Worm (Caenorhabditis elegans) whole organism, young adult: ENCODE measurements around the gene pho-10.
A peak's percentile ranks its signal among the peaks of the same experiment; 100 is the strongest.

ENCODE experiments used
- C06A6.2 ChIP-seq: fragments of 200-800 bp; sonication (Bioruptor generic); conservative IDR thresholded peaks from 2 replicates; pipeline ENCODE4 v1.3.6; 2022; ENCODE audit warnings: missing genetic modification characterization, missing compliant biosample characterization
- F10E7.11 ChIP-seq: sonication (generic microtip); optimal IDR thresholded peaks from 2 replicates; lab custom pipeline; 2017; ENCODE audit warnings: mild to moderate bottlenecking, missing genetic modification characterization, moderate library complexity, missing compliant biosample characterization
- F23B12.7 ChIP-seq: sonication (generic microtip); optimal IDR thresholded peaks from 2 replicates; lab custom pipeline; 2017; ENCODE audit warnings: missing genetic modification characterization, mild to moderate bottlenecking, missing compliant biosample characterization, antibody characterized with exemption, moderate library complexity; ENCODE audit not compliant: insufficient read depth
- F57A8.1 ChIP-seq: fragments of 200-800 bp; sonication (Bioruptor generic); optimal IDR thresholded peaks from 2 replicates; lab custom pipeline; 2018; ENCODE audit warnings: mild to moderate bottlenecking, missing genetic modification characterization, moderate library complexity, missing compliant biosample characterization
- K11D2.4 ChIP-seq: fragments of 200-800 bp; sonication (Bioruptor generic); IDR thresholded peaks from 2 replicates; pipeline ENCODE4 v1.3.6; 2022; ENCODE audit warnings: missing genetic modification reagents, missing genetic modification characterization, missing compliant biosample characterization
- K12H6.12 ChIP-seq: fragments of 200-800 bp; sonication (Bioruptor generic); optimal IDR thresholded peaks from 2 replicates; lab custom pipeline; 2018; ENCODE audit warnings: mild to moderate bottlenecking, missing genetic modification characterization, missing compliant biosample characterization
- Y53G8AR.9 ChIP-seq: fragments of 200-800 bp; sonication (Bioruptor generic); conservative IDR thresholded peaks from 2 replicates; pipeline ENCODE4 v1.3.6; 2022; ENCODE audit warnings: missing genetic modification reagents, missing genetic modification characterization, missing compliant biosample characterization
- Y56A3A.18 ChIP-seq: fragments of 200-800 bp; sonication (Bioruptor generic); IDR thresholded peaks from 2 replicates; pipeline ENCODE4 v1.3.6; 2022; ENCODE audit warnings: missing genetic modification reagents, missing genetic modification characterization, missing compliant biosample characterization
- ama-1 ChIP-seq, 3 experiments: fragments of 150-350 bp in 1 of 3; sonication (generic microtip) in 2 of 3; optimal IDR thresholded peaks; 2 replicates each; lab custom pipeline; 2014 to 2018; ENCODE audit warnings: missing biosample characterization in 2 of 3, missing genetic modification characterization in 2 of 3, missing genetic modification reagents in 2 of 3
- atf-7 ChIP-seq: sonication (generic microtip); optimal IDR thresholded peaks from 2 replicates; lab custom pipeline; 2017; ENCODE audit warnings: mild to moderate bottlenecking, missing genetic modification characterization, missing compliant biosample characterization
- attf-6 ChIP-seq: fragments of 200-800 bp; sonication (Bioruptor generic); IDR thresholded peaks from 2 replicates; pipeline ENCODE4 v1.3.6; 2022; ENCODE audit warnings: missing genetic modification reagents, missing genetic modification characterization, missing compliant biosample characterization
- ceh-27 ChIP-seq: fragments of 200-800 bp; sonication (Bioruptor generic); optimal IDR thresholded peaks from 2 replicates; lab custom pipeline; 2018; ENCODE audit warnings: mild to moderate bottlenecking, missing genetic modification characterization, moderate library complexity, missing compliant biosample characterization
- ceh-40 ChIP-seq: fragments of 200-800 bp; sonication (Bioruptor generic); IDR thresholded peaks from 2 replicates; pipeline ENCODE4 v1.3.6; 2022; ENCODE audit warnings: missing genetic modification characterization, missing compliant biosample characterization
- chd-7 ChIP-seq: sonication (generic microtip); optimal IDR thresholded peaks from 2 replicates; lab custom pipeline; 2016; ENCODE audit warnings: mild to moderate bottlenecking, missing genetic modification characterization, moderate library complexity, missing compliant biosample characterization
- dox-1 ChIP-seq: fragments of 200-800 bp; sonication (Bioruptor generic); IDR thresholded peaks from 2 replicates; pipeline ENCODE4 v1.3.6; 2022; ENCODE audit warnings: missing genetic modification reagents, missing genetic modification characterization, missing compliant biosample characterization
- efl-1 ChIP-seq: fragments of 150-350 bp; optimal IDR thresholded peaks from 2 replicates; lab custom pipeline; 2014; ENCODE audit warnings: missing biosample characterization, missing genetic modification reagents, missing genetic modification characterization
- egl-44 ChIP-seq: fragments of 200-800 bp; sonication (Bioruptor generic); IDR thresholded peaks from 2 replicates; pipeline ENCODE4 v1.3.6; 2022; ENCODE audit warnings: missing genetic modification reagents, missing genetic modification characterization, missing compliant biosample characterization
- ekl-4 ChIP-seq: fragments of 200-800 bp; sonication (Bioruptor generic); IDR thresholded peaks from 2 replicates; pipeline ENCODE4 v1.3.6; 2022; ENCODE audit warnings: missing genetic modification reagents, missing genetic modification characterization, missing compliant biosample characterization
- ets-4 ChIP-seq: fragments of 200-800 bp; sonication (Bioruptor generic); optimal IDR thresholded peaks from 2 replicates; lab custom pipeline; 2018; ENCODE audit warnings: mild to moderate bottlenecking, missing genetic modification characterization, missing compliant biosample characterization
- fkh-3 ChIP-seq: sonication (generic microtip); optimal IDR thresholded peaks from 2 replicates; lab custom pipeline; 2016; ENCODE audit warnings: mild to moderate bottlenecking, missing genetic modification characterization, missing compliant biosample characterization
- gei-17 ChIP-seq: fragments of 200-800 bp; sonication (Bioruptor generic); optimal IDR thresholded peaks from 2 replicates; lab custom pipeline; 2018; ENCODE audit warnings: mild to moderate bottlenecking, missing genetic modification characterization, missing compliant biosample characterization
- him-1 ChIP-seq: sonication (generic microtip); optimal IDR thresholded peaks from 2 replicates; lab custom pipeline; 2016; ENCODE audit warnings: missing genotype, missing genetic modification reagents, missing genetic modification characterization, missing compliant biosample characterization
- hlh-12 ChIP-seq: sonication (generic microtip); optimal IDR thresholded peaks from 2 replicates; lab custom pipeline; 2016; ENCODE audit warnings: missing genetic modification characterization, missing compliant biosample characterization
- hmg-1.2 ChIP-seq: fragments of 200-800 bp; sonication (Bioruptor generic); IDR thresholded peaks from 2 replicates; pipeline ENCODE4 v1.3.6; 2022; ENCODE audit warnings: missing genetic modification reagents, missing genetic modification characterization, missing compliant biosample characterization
- hsf-1 ChIP-seq: fragments of 200-800 bp; sonication (Bioruptor generic); IDR thresholded peaks from 2 replicates; pipeline ENCODE4 v1.3.6; 2022; ENCODE audit warnings: missing genetic modification reagents, missing genetic modification characterization, missing compliant biosample characterization
- let-607 ChIP-seq, 2 experiments: fragments of 200-800 bp in 1 of 2; sonication (Bioruptor generic) in 1 of 2; sonication (generic microtip) in 1 of 2; optimal IDR thresholded peaks; 2 replicates each; lab custom pipeline; 2016 to 2018; ENCODE audit warnings: mild to moderate bottlenecking in 2 of 2, missing compliant biosample characterization in 2 of 2, missing genetic modification characterization in 2 of 2, moderate library complexity in 2 of 2, missing genotype in 1 of 2
- lin-26 ChIP-seq: fragments of 200-800 bp; sonication (Bioruptor generic); IDR thresholded peaks from 2 replicates; pipeline ENCODE4 v1.3.6; 2022; ENCODE audit warnings: missing genetic modification reagents, missing genetic modification characterization, missing compliant biosample characterization
- lin-54 ChIP-seq: fragments of 200-800 bp; sonication (Bioruptor generic); optimal IDR thresholded peaks from 2 replicates; lab custom pipeline; 2018; ENCODE audit warnings: mild to moderate bottlenecking, missing genetic modification characterization, missing compliant biosample characterization
- lir-1 ChIP-seq: fragments of 200-800 bp; sonication (Bioruptor generic); conservative IDR thresholded peaks from 2 replicates; pipeline ENCODE4 v1.3.6; 2022; ENCODE audit warnings: missing genetic modification reagents, missing genetic modification characterization, missing compliant biosample characterization
- madf-10 ChIP-seq: sonication (generic microtip); optimal IDR thresholded peaks from 2 replicates; lab custom pipeline; 2016; ENCODE audit warnings: mild to moderate bottlenecking, missing genetic modification characterization, missing compliant biosample characterization
- madf-6 ChIP-seq: fragments of 200-800 bp; sonication (Bioruptor generic); IDR thresholded peaks from 2 replicates; pipeline ENCODE4 v1.3.6; 2022; ENCODE audit warnings: missing genetic modification reagents, missing genetic modification characterization, missing compliant biosample characterization
- nfyb-1 ChIP-seq: fragments of 200-800 bp; sonication (Bioruptor generic); IDR thresholded peaks from 2 replicates; pipeline ENCODE4 v1.3.6; 2022; ENCODE audit warnings: missing genetic modification reagents, missing genetic modification characterization, missing compliant biosample characterization
- nhr-80 ChIP-seq: sonication (generic microtip); optimal IDR thresholded peaks from 2 replicates; lab custom pipeline; 2016; ENCODE audit warnings: missing genetic modification characterization, missing compliant biosample characterization
- nhr-90 ChIP-seq: sonication (generic microtip); optimal IDR thresholded peaks from 2 replicates; lab custom pipeline; 2016; ENCODE audit warnings: missing genotype, mild to moderate bottlenecking, missing genetic modification characterization, missing compliant biosample characterization
- pha-4 ChIP-seq: fragments of 150-350 bp; sonication (generic microtip); optimal IDR thresholded peaks from 2 replicates; lab custom pipeline; 2014; ENCODE audit warnings: missing biosample characterization, missing genetic modification reagents, missing genetic modification characterization
- snpc-4 ChIP-seq, 5 experiments: fragments of 150-350 bp in 1 of 5; sonication (generic microtip) in 4 of 5; optimal IDR thresholded peaks; 2 replicates each; lab custom pipeline; 2014 to 2018; ENCODE audit warnings: missing genetic modification characterization in 5 of 5, missing biosample characterization in 3 of 5, antibody characterized with exemption in 2 of 5, mild to moderate bottlenecking in 2 of 5, missing compliant biosample characterization in 2 of 5, missing genotype in 2 of 5, moderate library complexity in 2 of 5, missing genetic modification reagents in 1 of 5
- tbp1 ChIP-seq: fragments of 200-800 bp; sonication (Bioruptor generic); optimal IDR thresholded peaks from 2 replicates; lab custom pipeline; 2018; ENCODE audit warnings: mild to moderate bottlenecking, missing genetic modification characterization, missing compliant biosample characterization
- unc-130 ChIP-seq: sonication (generic microtip); optimal IDR thresholded peaks from 2 replicates; lab custom pipeline; 2016; ENCODE audit warnings: missing genetic modification reagents, missing genetic modification characterization, missing compliant biosample characterization
- unc-62 ChIP-seq: fragments of 150-350 bp; optimal IDR thresholded peaks from 2 replicates; lab custom pipeline; 2014; ENCODE audit warnings: missing biosample characterization, missing genetic modification reagents, missing genetic modification characterization
- zfh-2 ChIP-seq: fragments of 200-800 bp; sonication (Bioruptor generic); conservative IDR thresholded peaks from 2 replicates; pipeline ENCODE4 v1.3.6; 2022; ENCODE audit warnings: missing genetic modification reagents, missing genetic modification characterization, missing compliant biosample characterization
- ztf-18 ChIP-seq: sonication (generic microtip); optimal IDR thresholded peaks from 2 replicates; lab custom pipeline; 2016; ENCODE audit warnings: missing genotype, mild to moderate bottlenecking, missing genetic modification characterization, missing compliant biosample characterization
- ztf-22 ChIP-seq: fragments of 200-800 bp; sonication (Bioruptor generic); optimal IDR thresholded peaks from 2 replicates; lab custom pipeline; 2018; ENCODE audit warnings: mild to moderate bottlenecking, missing genetic modification characterization, moderate library complexity, missing compliant biosample characterization
- ztf-25 ChIP-seq: fragments of 200-800 bp; sonication (Bioruptor generic); IDR thresholded peaks from 2 replicates; pipeline ENCODE4 v1.3.6; 2022; ENCODE audit warnings: missing genetic modification reagents, missing genetic modification characterization, missing compliant biosample characterization

Gene pho-10

DNA sequence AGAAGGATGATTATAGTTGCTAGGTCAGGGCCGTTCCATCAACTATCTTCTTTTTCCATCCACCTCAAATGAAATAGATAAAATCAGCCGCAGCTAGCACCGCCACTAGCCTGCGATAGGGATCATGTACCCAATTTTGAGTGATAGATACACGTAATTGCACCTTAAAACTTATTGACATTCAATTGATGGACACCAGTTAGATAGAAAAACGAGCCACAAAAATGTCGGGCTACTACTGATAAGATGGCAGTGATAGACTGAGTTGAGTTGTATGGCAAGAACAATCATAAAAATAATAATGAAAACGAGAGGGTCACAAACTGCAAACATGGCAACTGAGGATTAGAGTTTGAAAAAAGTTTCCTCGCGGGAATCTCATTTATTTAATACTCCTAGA is 28.5 kb downstream of the pho-10 start:
- TF ChIP-seq C06A6.2 (GFP tag; lab: Robert Waterston, UW) (no peak), tbp1 (GFP tag; lab: Kevin White, UChicago) (peak; percentile 4), nfyb-1 (peak; percentile 21; the same call in 1 of the 2 replicates), K11D2.4 (GFP tag; lab: Robert Waterston, UW) (no peak), lin-26 (GFP tag; lab: Robert Waterston, UW) (peak; percentile 68; the same call in 1 of the 2 replicates), nhr-80 (peak; percentile 97), nhr-90 (tag; lab: Kevin White, UChicago) (peak; percentile 6), let-607 (tag; optimal IDR thresholded peaks at IDR 0.05; lab: Kevin White, UChicago) (peak; percentile 96 to 97), atf-7 (peak; percentile 26), F57A8.1 (GFP tag; lab: Kevin White, UChicago) (no peak), ztf-22 (GFP tag; lab: Kevin White, UChicago) (peak; percentile 55), unc-62 (GFP tag; lab: Kevin White, UChicago) (peak; percentile 34), madf-10 (tag; lab: Kevin White, UChicago) (no peak), Y53G8AR.9 (GFP tag; lab: Robert Waterston, UW) (no peak), madf-6 (peak; percentile 33; the same call in 1 of the 2 replicates), ceh-27 (GFP tag; lab: Kevin White, UChicago) (no peak), ama-1 (optimal IDR thresholded peaks at IDR 0.05; lab: Kevin White, UChicago) (no peak), ama-1 (GFP tag; optimal IDR thresholded peaks at IDR 0.05; lab: Kevin White, UChicago) (no peak), hlh-12 (no peak), snpc-4 (GFP tag; optimal IDR thresholded peaks at IDR 0.05; lab: Kevin White, UChicago) (no peak), snpc-4 (tag; optimal IDR thresholded peaks at IDR 0.05; lab: Kevin White, UChicago) (peak in 1 of 4 experiments; percentile 29), dox-1 (peak; percentile 38; the same call in 1 of the 2 replicates), lin-54 (GFP tag; lab: Kevin White, UChicago) (peak; percentile 21), ekl-4 (GFP tag; lab: Robert Waterston, UW) (peak; percentile 13; the same call in 1 of the 2 replicates), chd-7 (no peak), egl-44 (GFP tag; lab: Robert Waterston, UW) (peak; percentile 15; the same call in 1 of the 2 replicates), gei-17 (GFP tag; lab: Kevin White, UChicago) (no peak), ets-4 (GFP tag; lab: Kevin White, UChicago) (peak; percentile 71)
- TF ChIP-seq, all 124 proteins: peak for 16

DNA sequence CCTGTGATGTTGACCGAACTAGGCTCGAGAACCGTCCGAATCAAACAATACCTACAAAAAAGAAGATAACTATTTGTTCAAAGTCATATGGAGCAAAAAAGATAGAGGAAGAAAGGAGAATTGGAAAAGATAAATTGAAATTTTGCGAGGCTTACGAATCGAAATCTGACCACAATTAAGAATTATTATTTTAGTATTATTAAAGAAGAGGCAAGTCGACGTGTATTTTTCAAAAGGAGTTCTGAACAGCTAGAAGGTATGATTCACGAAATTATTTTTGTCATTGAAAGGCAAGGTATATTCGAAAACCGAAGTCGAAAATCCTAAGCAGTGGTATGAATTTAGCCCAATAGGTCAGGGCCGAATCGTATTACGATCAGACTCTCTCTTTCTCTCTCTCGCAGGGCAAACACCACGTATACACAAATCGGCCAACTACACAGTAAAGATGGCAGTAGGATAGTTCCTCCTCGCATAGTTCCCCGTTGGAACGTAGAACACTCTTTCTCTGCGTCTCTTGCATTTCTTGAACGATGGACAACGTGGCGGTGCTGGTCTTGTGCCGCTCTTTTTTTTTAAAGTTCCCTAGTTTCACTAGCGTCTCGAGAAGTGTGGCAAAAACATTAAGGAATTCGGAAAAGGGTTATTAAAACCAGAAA is 29.2 kb downstream of the pho-10 start, which contains the start of gene vgln-1:
TSS of gene vgln-1 (minus strand) at position 51 of the 659 bp plus-strand sequence.
- TF ChIP-seq Y53G8AR.9 (GFP tag; lab: Robert Waterston, UW) (no peak), hsf-1 (GFP tag; lab: Robert Waterston, UW) (no peak), zfh-2 (no peak), fkh-3 (tag; lab: Kevin White, UChicago) (no peak), ama-1 (optimal IDR thresholded peaks at IDR 0.05; lab: Kevin White, UChicago) (no peak), ama-1 (GFP tag; optimal IDR thresholded peaks at IDR 0.05; lab: Kevin White, UChicago) (no peak), chd-7 (no peak), him-1 (no peak), lir-1 (GFP tag; lab: Robert Waterston, UW) (no peak), pha-4 (tag; lab: Kevin White, UChicago) (no peak), efl-1 (GFP tag; lab: Kevin White, UChicago) (no peak), hmg-1.2 (GFP tag; lab: Robert Waterston, UW) (peak; percentile 48; the same call in 1 of the 2 replicates), let-607 (tag; optimal IDR thresholded peaks at IDR 0.05; lab: Kevin White, UChicago) (peak in 1 of 2 experiments; percentile 7), ztf-18 (tag; lab: Kevin White, UChicago) (no peak), unc-130 (no peak), attf-6 (GFP tag; lab: Robert Waterston, UW) (no peak), dox-1 (no peak), K12H6.12 (tag; lab: Kevin White, UChicago) (no peak), egl-44 (GFP tag; lab: Robert Waterston, UW) (no peak), F10E7.11 (tag; lab: Kevin White, UChicago) (no peak), Y56A3A.18 (GFP tag; lab: Robert Waterston, UW) (0 out of 2 replicates have a peak, but pooled peaks have one; percentile 52), ceh-40 (GFP tag; lab: Robert Waterston, UW) (no peak), ceh-27 (GFP tag; lab: Kevin White, UChicago) (peak; percentile 28), F23B12.7 (tag; lab: Kevin White, UChicago) (no peak), ztf-25 (0 out of 2 replicates have a peak, but pooled peaks have one; percentile 56), ets-4 (GFP tag; lab: Kevin White, UChicago) (no peak), F57A8.1 (GFP tag; lab: Kevin White, UChicago) (no peak), K11D2.4 (GFP tag; lab: Robert Waterston, UW) (no peak)
